Fruit fly (Drosophila melanogaster): ENCODE measurements around the gene MED11.
A peak's percentile ranks its signal among the peaks of the same experiment; 100 is the strongest.

MED11 gene

dm6 chr3L:18784562-18784961 lies 38.9 kb downstream of the MED11 start (continued):
- TF ChIP-seq Sox102F (GFP tag; optimal IDR thresholded peaks at IDR 0.05) (no peak), Sox15 (GFP tag; optimal IDR thresholded peaks at IDR 0.05) (no peak), CG31627 (GFP tag; optimal IDR thresholded peaks at IDR 0.05) (no peak), Ets96B (tag; optimal IDR thresholded peaks at IDR 0.05) (no peak), Hr38 (GFP tag; optimal IDR thresholded peaks at IDR 0.05) (no peak), fd59A (GFP tag; optimal IDR thresholded peaks at IDR 0.05) (no peak), esn (GFP tag; optimal IDR thresholded peaks at IDR 0.05) (no peak), Sox14 (GFP tag; optimal IDR thresholded peaks at IDR 0.05) (no peak), CG6276 (GFP tag; optimal IDR thresholded peaks at IDR 0.05) (no peak), fkh (GFP tag; optimal IDR thresholded peaks at IDR 0.05) (no peak), Blimp-1 (GFP tag; optimal IDR thresholded peaks at IDR 0.05) (no peak), CG8319 (GFP tag; optimal IDR thresholded peaks at IDR 0.05) (no peak)

dm6 chr3L:18786066-18786426 lies 40.4 kb downstream of the MED11 start:
- TF ChIP-seq Smox (GFP tag; optimal IDR thresholded peaks at IDR 0.05) (no peak), fd59A (GFP tag; optimal IDR thresholded peaks at IDR 0.05) (no peak), CG7368 (GFP tag; optimal IDR thresholded peaks at IDR 0.05) (no peak), CG32006 (GFP tag; optimal IDR thresholded peaks at IDR 0.05) (no peak), achi (GFP tag; optimal IDR thresholded peaks at IDR 0.05) (no peak), dac (GFP tag; optimal IDR thresholded peaks at IDR 0.05) (peak; percentile 29), CG1621 (tag; optimal IDR thresholded peaks at IDR 0.05) (no peak), Ets21C (GFP tag; optimal IDR thresholded peaks at IDR 0.05) (no peak), CG15336 (GFP tag; IDR thresholded peaks at IDR 0.05) (peak; percentile 72), Hr4 (GFP tag; optimal IDR thresholded peaks at IDR 0.05) (peak; percentile 37), CG11902 (GFP tag; optimal IDR thresholded peaks at IDR 0.05) (no peak), dsx (GFP tag; optimal IDR thresholded peaks at IDR 0.05; ENCODE audit: poor library complexity, severe bottlenecking) (no peak), Lpt (GFP tag; optimal IDR thresholded peaks at IDR 0.05) (no peak), fkh (GFP tag; optimal IDR thresholded peaks at IDR 0.05) (no peak), Eip75B (GFP tag; optimal IDR thresholded peaks at IDR 0.05) (peak; percentile 20), Blimp-1 (GFP tag; optimal IDR thresholded peaks at IDR 0.05) (no peak), CG16779 (tag; optimal IDR thresholded peaks at IDR 0.05) (no peak), Hr39 (GFP tag; optimal IDR thresholded peaks at IDR 0.05) (no peak), Eip93F (GFP tag; optimal IDR thresholded peaks at IDR 0.05) (no peak), CG11294 (GFP tag; IDR thresholded peaks at IDR 0.05) (no peak; the same call in 1 of the 2 replicates), Gug (GFP tag; IDR thresholded peaks at IDR 0.05) (peak; percentile 20; the same call in 1 of the 2 replicates), Met (GFP tag; optimal IDR thresholded peaks at IDR 0.05) (no peak), CG6792 (GFP tag; optimal IDR thresholded peaks at IDR 0.05) (no peak), Sox15 (GFP tag; optimal IDR thresholded peaks at IDR 0.05) (no peak), Eip78C (GFP tag) (peak; percentile 32), CG8319 (GFP tag; optimal IDR thresholded peaks at IDR 0.05) (no peak), CG8119 (GFP tag; IDR thresholded peaks at IDR 0.05) (no peak), eg (GFP tag; IDR thresholded peaks at IDR 0.05) (no peak; the same call in 2 of the 3 replicates), CG10631 (GFP tag; optimal IDR thresholded peaks at IDR 0.05) (no peak), CG34406 (GFP tag; optimal IDR thresholded peaks at IDR 0.05) (no peak)

dm6 chr3L:18786427-18787104 lies 40.9 kb downstream of the MED11 start:
- TF ChIP-seq CG8632 (GFP tag; optimal IDR thresholded peaks at IDR 0.05): peak; percentile 32
- TF ChIP-seq ss (GFP tag; optimal IDR thresholded peaks at IDR 0.05): peak in 1 of 2 experiments; percentile 9
- peak; percentile 68 for TF ChIP-seq svp (GFP tag)
- peak; percentile 11 for TF ChIP-seq Hr4 (GFP tag; optimal IDR thresholded peaks at IDR 0.05)
- peak; percentile 10 for TF ChIP-seq CG8319 (GFP tag; optimal IDR thresholded peaks at IDR 0.05)
- TF ChIP-seq Eip78C (GFP tag): peak; percentile 73
- TF ChIP-seq CG6792 (GFP tag; optimal IDR thresholded peaks at IDR 0.05): peak; percentile 24
- TF ChIP-seq CG15336 (GFP tag; IDR thresholded peaks at IDR 0.05): 0 out of 2 replicates have a peak, but pooled peaks have one; percentile 61
- peak; percentile 16 for TF ChIP-seq Eip75B (GFP tag; optimal IDR thresholded peaks at IDR 0.05)
- TF ChIP-seq salr (GFP tag; optimal IDR thresholded peaks at IDR 0.05): peak in 1 of 2 experiments; percentile 34
- TF ChIP-seq net (GFP tag; optimal IDR thresholded peaks at IDR 0.05): peak; percentile 11
- TF ChIP-seq pdm3 (GFP tag; optimal IDR thresholded peaks at IDR 0.05): peak; percentile 21
- peak; percentile 76 for TF ChIP-seq CG8119 (GFP tag; IDR thresholded peaks at IDR 0.05)
- peak; percentile 80 for TF ChIP-seq CG6276 (GFP tag; optimal IDR thresholded peaks at IDR 0.05)
- peak; percentile 18 for TF ChIP-seq CG34406 (GFP tag; optimal IDR thresholded peaks at IDR 0.05)
- no peak for TF ChIP-seq CG4318 (GFP tag; optimal IDR thresholded peaks at IDR 0.05)
- TF ChIP-seq CG3919 (GFP tag; optimal IDR thresholded peaks at IDR 0.05): no peak
- TF ChIP-seq CG16779 (tag; optimal IDR thresholded peaks at IDR 0.05): no peak
- no peak for TF ChIP-seq lz (GFP tag; optimal IDR thresholded peaks at IDR 0.05)
- no peak for TF ChIP-seq CG9139 (GFP tag; optimal IDR thresholded peaks at IDR 0.05)
- TF ChIP-seq Lpt (GFP tag; optimal IDR thresholded peaks at IDR 0.05): peak; percentile 37
- peak; percentile 73 for TF ChIP-seq fkh (GFP tag; optimal IDR thresholded peaks at IDR 0.05)
- TF ChIP-seq eg (GFP tag; IDR thresholded peaks at IDR 0.05): peak; percentile 86
- TF ChIP-seq CG32006 (GFP tag; optimal IDR thresholded peaks at IDR 0.05): peak; percentile 48
